Fruit fly (Drosophila melanogaster) whole organism, wandering third instar larva: ENCODE data around the gene Charon.

Source experiments
- Dfd ChIP-seq: fragments of >200 bp; optimal IDR thresholded peaks from 2 replicates; lab custom pipeline; 2017; ENCODE audit warnings: missing biosample characterization, missing genetic modification characterization
- Dif ChIP-seq: fragments of 200-275, 200-300 bp; sonication (Bioruptor generic); optimal IDR thresholded peaks from 2 replicates; lab custom pipeline; 2018; ENCODE audit warnings: missing biosample characterization, missing genetic modification characterization; ENCODE audit not compliant: partially characterized antibody
- GATAd ChIP-seq: sonication (Bioruptor generic); optimal IDR thresholded peaks from 2 replicates; lab custom pipeline; 2016; ENCODE audit warnings: missing biosample characterization, missing genetic modification characterization
- Mio ChIP-seq: sonication (Bioruptor generic); optimal IDR thresholded peaks from 2 replicates; lab custom pipeline; 2016; ENCODE audit warnings: missing biosample characterization, missing genetic modification characterization
- Sp1 ChIP-seq: fragments of 200-800 bp; sonication (Bioruptor generic); optimal IDR thresholded peaks from 3 replicates; lab custom pipeline; 2019; ENCODE audit warnings: missing biosample characterization, mild to moderate bottlenecking, missing genetic modification characterization, moderate library complexity
- Vsx2 ChIP-seq: fragments of 200-300, 225-300 bp; sonication (Bioruptor generic); optimal IDR thresholded peaks from 2 replicates; lab custom pipeline; 2018; ENCODE audit warnings: missing biosample characterization, missing genetic modification characterization; ENCODE audit not compliant: partially characterized antibody
- fru ChIP-seq: fragments of 200-800 bp; sonication (Bioruptor generic); optimal IDR thresholded peaks from 3 replicates; lab custom pipeline; 2016; ENCODE audit warnings: missing biosample characterization, mild to moderate bottlenecking, missing genetic modification characterization
- h ChIP-seq: fragments of 200-800 bp; sonication (Bioruptor generic); optimal IDR thresholded peaks from 3 replicates; lab custom pipeline; 2016; ENCODE audit warnings: missing biosample characterization, mild to moderate bottlenecking, missing genetic modification characterization
- lola ChIP-seq: fragments of >200 bp; optimal IDR thresholded peaks from 2 replicates; lab custom pipeline; 2017; ENCODE audit warnings: missing biosample characterization, missing genetic modification characterization
- pan ChIP-seq: fragments of >200 bp; optimal IDR thresholded peaks from 2 replicates; lab custom pipeline; 2017
- psq ChIP-seq: fragments of 200-800 bp; sonication (Bioruptor generic); optimal IDR thresholded peaks from 3 replicates; lab custom pipeline; 2017; ENCODE audit warnings: missing biosample characterization, mild to moderate bottlenecking, missing genetic modification characterization, moderate library complexity
- sage ChIP-seq: fragments of 200-800 bp; sonication (Bioruptor generic); optimal IDR thresholded peaks from 2 replicates; lab custom pipeline; 2016; ENCODE audit warnings: missing biosample characterization, mild to moderate bottlenecking, missing genetic modification characterization
- tai ChIP-seq: sonication (Bioruptor generic); optimal IDR thresholded peaks from 2 replicates; lab custom pipeline; 2016; ENCODE audit warnings: missing biosample characterization, missing genetic modification characterization

DNA sequence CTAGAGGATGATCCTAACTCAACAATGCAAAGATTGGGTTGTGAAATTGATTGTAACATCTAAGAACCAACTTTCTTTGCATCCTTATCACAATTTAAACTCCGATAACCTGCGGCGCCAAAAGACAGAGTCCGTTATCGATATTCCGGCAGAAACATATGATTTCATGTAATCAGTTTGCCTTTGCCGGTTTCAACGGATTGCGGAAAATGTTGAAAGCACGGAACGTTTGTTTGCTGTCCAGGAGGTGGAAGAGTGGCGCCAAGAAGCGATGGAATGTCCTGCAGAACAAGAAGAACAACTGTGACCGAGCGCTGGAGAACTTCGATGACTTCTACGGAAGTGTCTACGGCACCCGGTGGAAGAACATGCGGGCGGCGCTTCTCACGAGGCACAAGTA, 24.9 kb downstream of the Charon start:
- TF ChIP-seq psq (GFP tag; lab: Kevin White, UChicago) (no peak), fru (GFP tag; lab: Kevin White, UChicago) (no peak), GATAd (GFP tag; lab: Kevin White, UChicago) (no peak), Mio (GFP tag; lab: Kevin White, UChicago) (no peak), pan (lab: Kevin White, UChicago) (no peak), tai (GFP tag; lab: Kevin White, UChicago) (no peak), Sp1 (GFP tag; lab: Kevin White, UChicago) (no peak), lola (GFP tag; lab: Kevin White, UChicago) (no peak), h (GFP tag; lab: Kevin White, UChicago) (no peak), sage (GFP tag; lab: Kevin White, UChicago) (no peak), Dif (GFP tag; lab: Kevin White, UChicago) (no peak), Dfd (no peak), Vsx2 (GFP tag; lab: Kevin White, UChicago) (no peak)
